Worm (Caenorhabditis elegans) whole organism, L4 larva: ENCODE data around the gene ssp-36.

Source experiments
- ama-1 ChIP-seq: fragments of 150-350 bp; optimal IDR thresholded peaks from 2 replicates; lab custom pipeline; 2014; ENCODE audit warnings: inconsistent platforms, mixed read lengths
- ceh-20 ChIP-seq: fragments of 200-800 bp; sonication (Bioruptor generic); IDR thresholded peaks from 2 replicates; pipeline ENCODE4 v1.3.6; 2022; ENCODE audit warnings: missing genetic modification reagents, missing genetic modification characterization, missing compliant biosample characterization
- lin-15B ChIP-seq: fragments of 150-350 bp; sonication (generic microtip); optimal IDR thresholded peaks from 3 replicates; lab custom pipeline; 2014; ENCODE audit warnings: missing biosample characterization, missing genetic modification characterization
- mep-1 ChIP-seq: fragments of 150-350 bp; sonication (generic microtip); optimal IDR thresholded peaks from 3 replicates; lab custom pipeline; 2014; ENCODE audit warnings: missing biosample characterization, missing genetic modification characterization
- pha-4 ChIP-seq, 2 experiments: fragments of 150-350 bp in 1 of 2; fragments of 200-800 bp in 1 of 2; sonication (Bioruptor generic) in 1 of 2; IDR thresholded peaks in 1 of 2; optimal IDR thresholded peaks in 1 of 2; 2 replicates each; pipeline versions ENCODE4 v1.3.6 to Lab custom; 2014 to 2022; ENCODE audit warnings: missing genetic modification characterization in 2 of 2, missing genetic modification reagents in 2 of 2, missing biosample characterization in 1 of 2, missing compliant biosample characterization in 1 of 2
- snpc-4 ChIP-seq: fragments of 150-350 bp; optimal IDR thresholded peaks from 2 replicates; lab custom pipeline; 2014; ENCODE audit warnings: missing biosample characterization, missing genetic modification characterization
- unc-130 ChIP-seq: sonication (generic microtip); optimal IDR thresholded peaks from 2 replicates; lab custom pipeline; 2016; ENCODE audit warnings: missing genetic modification reagents, missing genetic modification characterization, missing compliant biosample characterization
- unc-62 ChIP-seq, 3 experiments: fragments of 150-350 bp in 1 of 3; sonication (generic microtip); optimal IDR thresholded peaks in 2 of 3; peaks in 1 of 3; 1 replicate in 1 of 3; 2 replicates in 2 of 3; lab custom pipeline; 2014 to 2017; ENCODE audit warnings: missing biosample characterization in 3 of 3, missing genetic modification characterization in 3 of 3, missing genetic modification reagents in 3 of 3, missing genotype in 1 of 3
- ztf-11 ChIP-seq: fragments of 150-350 bp; optimal IDR thresholded peaks from 2 replicates; lab custom pipeline; 2014; ENCODE audit warnings: missing biosample characterization, missing genetic modification characterization

- no peak for TF ChIP-seq pha-4 (GFP tag; IDR thresholded peaks at IDR 0.05; lab: Robert Waterston, UW)
- TF ChIP-seq pha-4 (tag; optimal IDR thresholded peaks at IDR 0.05; lab: Kevin White, UChicago) = no peak
- no peak for TF ChIP-seq ceh-20 (GFP tag; lab: Robert Waterston, UW)
- no peak for TF ChIP-seq unc-62 (GFP tag; optimal IDR thresholded peaks at IDR 0.05 in 1 of 2; lab: Kevin White, UChicago)
- TF ChIP-seq unc-62 (tag; optimal IDR thresholded peaks at IDR 0.05; lab: Kevin White, UChicago) = no peak
- TF ChIP-seq lin-15B (tag; lab: Kevin White, UChicago) = no peak
- TF ChIP-seq unc-130 (GFP tag; lab: Kevin White, UChicago) = no peak
- no peak for TF ChIP-seq snpc-4 (tag; lab: Kevin White, UChicago)
- TF ChIP-seq mep-1 (tag; lab: Kevin White, UChicago) = no peak
- TF ChIP-seq ama-1 (lab: Kevin White, UChicago) = no peak
- TF ChIP-seq ztf-11 (tag; lab: Kevin White, UChicago) = no peak
Measured at ce11 chrIV:9716490-9716889, 49.7 kb downstream of the ssp-36 start.
